Fruit fly (Drosophila melanogaster): ENCODE data around the gene CG13308.

- TF ChIP-seq CG14655 (GFP tag; optimal IDR thresholded peaks at IDR 0.05) (no peak), fd96Ca (GFP tag; IDR thresholded peaks at IDR 0.05) (no peak), Pif1B (GFP tag; optimal IDR thresholded peaks at IDR 0.05) (no peak), CG8159 (tag; optimal IDR thresholded peaks at IDR 0.05) (no peak), CG15710 (tag; optimal IDR thresholded peaks at IDR 0.05) (no peak), Snoo (tag; optimal IDR thresholded peaks at IDR 0.05) (no peak)
Observed at dm6 chr3L:8788445-8788844, 19.9 kb upstream of the CG13308 start, which contains the start of gene Acbp5.

Data from whole organism, pupa.